Worm (Caenorhabditis elegans): Measurements from ENCODE around the gene ugt-5.

- TF ChIP-seq unc-62 (GFP tag; optimal IDR thresholded peaks at IDR 0.05) (no peak), blmp-1 (tag; optimal IDR thresholded peaks at IDR 0.05) (no peak), elt-3 (tag; optimal IDR thresholded peaks at IDR 0.05) (no peak), drap-1 (GFP tag; optimal IDR thresholded peaks at IDR 0.05) (no peak), elt-1 (tag; optimal IDR thresholded peaks at IDR 0.05; ENCODE audit: borderline replicate concordance, insufficient read depth) (no peak), nhr-76 (tag; optimal IDR thresholded peaks at IDR 0.05) (no peak), flh-1 (GFP tag; optimal IDR thresholded peaks at IDR 0.05) (no peak), ztf-11 (tag; optimal IDR thresholded peaks at IDR 0.05) (no peak), ces-1 (GFP tag; optimal IDR thresholded peaks at IDR 0.05) (no peak), lin-13 (tag; optimal IDR thresholded peaks at IDR 0.05) (no peak), nhr-28 (tag; optimal IDR thresholded peaks at IDR 0.05) (no peak), pha-4 (tag; optimal IDR thresholded peaks at IDR 0.05) (no peak), unc-39 (tag; optimal IDR thresholded peaks at IDR 0.05) (no peak), sptf-1 (tag; optimal IDR thresholded peaks at IDR 0.05) (no peak)
Measured at ce11 chrV:12788451-12788850, 4.3 kb downstream of the ugt-5 start, which contains the start of gene srbc-44.

Measured in whole organism, mixed stage, embryonic.